Worm (Caenorhabditis elegans): Measurements from ENCODE around the gene ZK892.5.
"Not testable (repeated sequence)": the region's sequence is repeated elsewhere in the genome, so short reads cannot be mapped to it uniquely, and the experiment has no call there.

DNA sequence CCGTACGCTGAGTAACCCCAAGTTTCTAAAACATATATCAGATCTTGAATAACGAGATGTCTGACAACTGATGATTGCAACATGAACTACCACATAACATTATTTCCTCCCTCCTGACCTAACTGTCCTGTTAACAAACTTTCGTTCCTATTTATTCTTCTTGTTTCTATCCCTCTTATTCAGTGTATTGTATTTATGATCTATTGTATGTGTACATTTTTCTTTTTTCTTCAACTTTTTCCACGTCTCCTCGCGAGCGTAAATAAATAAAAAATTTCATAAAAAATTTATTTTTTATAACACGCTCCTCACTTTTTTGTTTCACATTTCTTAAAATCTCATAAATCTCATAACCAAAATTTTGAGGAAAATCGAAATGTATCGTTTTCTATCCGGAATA is 1.8 kb upstream of the ZK892.5 start, which contains the start of gene ZK892.4:
- not testable (repeated sequence) for TF ChIP-seq unc-39 (tag; optimal IDR thresholded peaks at IDR 0.05); nhr-12 (tag; optimal IDR thresholded peaks at IDR 0.05); ztf-11 (tag; optimal IDR thresholded peaks at IDR 0.05); elt-1 (tag; optimal IDR thresholded peaks at IDR 0.05; ENCODE audit: borderline replicate concordance, insufficient read depth); nhr-76 (tag; optimal IDR thresholded peaks at IDR 0.05); lsy-2 (tag; optimal IDR thresholded peaks at IDR 0.05); nhr-237 (tag; optimal IDR thresholded peaks at IDR 0.05); flh-1 (GFP tag; optimal IDR thresholded peaks at IDR 0.05); lin-13 (tag; optimal IDR thresholded peaks at IDR 0.05)

Data from whole organism, mixed stage, embryonic.